Worm (Caenorhabditis elegans) whole organism, young adult: ENCODE data around the gene lsm-4.

Source experiments
- die-1 ChIP-seq: sonication (generic microtip); optimal IDR thresholded peaks from 2 replicates; lab custom pipeline; 2016; ENCODE audit warnings: missing genotype, mild to moderate bottlenecking, missing genetic modification characterization, missing compliant biosample characterization
- dox-1 ChIP-seq: fragments of 200-800 bp; sonication (Bioruptor generic); IDR thresholded peaks from 2 replicates; pipeline ENCODE4 v1.3.6; 2022; ENCODE audit warnings: missing genetic modification reagents, missing genetic modification characterization, missing compliant biosample characterization
- lin-26 ChIP-seq: fragments of 200-800 bp; sonication (Bioruptor generic); IDR thresholded peaks from 2 replicates; pipeline ENCODE4 v1.3.6; 2022; ENCODE audit warnings: missing genetic modification reagents, missing genetic modification characterization, missing compliant biosample characterization
- snpc-1.1 ChIP-seq: sonication (generic microtip); optimal IDR thresholded peaks from 2 replicates; lab custom pipeline; 2017; ENCODE audit warnings: missing genetic modification characterization, mild to moderate bottlenecking, missing compliant biosample characterization, antibody characterized with exemption, moderate library complexity, missing genotype, missing genetic modification reagents; ENCODE audit not compliant: insufficient read depth
- snpc-1.3 ChIP-seq: sonication (generic microtip); optimal IDR thresholded peaks from 2 replicates; lab custom pipeline; 2017; ENCODE audit warnings: missing genetic modification characterization, mild to moderate bottlenecking, missing compliant biosample characterization, antibody characterized with exemption, moderate library complexity, missing genotype, missing genetic modification reagents; ENCODE audit not compliant: insufficient read depth
- snpc-4 ChIP-seq, 5 experiments: fragments of 150-350 bp in 1 of 5; sonication (generic microtip) in 4 of 5; optimal IDR thresholded peaks; 2 replicates each; lab custom pipeline; 2014 to 2018; ENCODE audit warnings: missing genetic modification characterization in 5 of 5, missing biosample characterization in 3 of 5, antibody characterized with exemption in 2 of 5, mild to moderate bottlenecking in 2 of 5, missing compliant biosample characterization in 2 of 5, missing genotype in 2 of 5, moderate library complexity in 2 of 5, missing genetic modification reagents in 1 of 5
- tbp1 ChIP-seq: fragments of 200-800 bp; sonication (Bioruptor generic); optimal IDR thresholded peaks from 2 replicates; lab custom pipeline; 2018; ENCODE audit warnings: mild to moderate bottlenecking, missing genetic modification characterization, missing compliant biosample characterization

- TF ChIP-seq dox-1 (GFP tag; lab: Robert Waterston, UW) (no peak), snpc-1.1 (no peak), lin-26 (GFP tag; lab: Robert Waterston, UW) (no peak), snpc-1.3 (no peak), snpc-4 (GFP tag; optimal IDR thresholded peaks at IDR 0.05; lab: Kevin White, UChicago) (no peak), snpc-4 (tag; optimal IDR thresholded peaks at IDR 0.05; lab: Kevin White, UChicago) (no peak), tbp1 (GFP tag; lab: Kevin White, UChicago) (no peak), die-1 (tag; lab: Kevin White, UChicago) (no peak)
These were observed 20.4 kb downstream of the lsm-4 start, which contains the start of gene ctsa-3.1 for ce11 chrII:7232517-7232916.
